Worm (Caenorhabditis elegans) whole organism, mixed stage, embryonic: Measurements from ENCODE around the gene C44B7.5.

ENCODE experiments used
- M03D4.4 ChIP-seq: sonication (generic microtip); optimal IDR thresholded peaks from 2 replicates; lab custom pipeline; 2017; ENCODE audit warnings: mild to moderate bottlenecking, missing genetic modification characterization, missing compliant biosample characterization
- bed-3 ChIP-seq: fragments of 200-800 bp; sonication (Bioruptor generic); optimal IDR thresholded peaks from 3 replicates; lab custom pipeline; 2018; ENCODE audit warnings: mild to moderate bottlenecking, missing genetic modification characterization, moderate library complexity, missing compliant biosample characterization
- drap-1 ChIP-seq: fragments of 200-800 bp; sonication (Bioruptor generic); optimal IDR thresholded peaks from 3 replicates; lab custom pipeline; 2018; ENCODE audit warnings: mild to moderate bottlenecking, missing genetic modification characterization, missing compliant biosample characterization
- elt-1 ChIP-seq: sonication (generic microtip); optimal IDR thresholded peaks from 2 replicates; lab custom pipeline; 2017; ENCODE audit warnings: missing genetic modification characterization, mild to moderate bottlenecking, missing compliant biosample characterization, antibody characterized with exemption, moderate library complexity, borderline replicate concordance; ENCODE audit not compliant: insufficient read depth
- elt-3 ChIP-seq: fragments of 150-350 bp; optimal IDR thresholded peaks from 2 replicates; lab custom pipeline; 2014; ENCODE audit warnings: missing biosample characterization, missing genetic modification characterization
- lsy-2 ChIP-seq: fragments of 150-350 bp; optimal IDR thresholded peaks from 2 replicates; lab custom pipeline; 2014; ENCODE audit warnings: missing biosample characterization, missing genetic modification characterization
- mls-2 ChIP-seq: sonication (generic microtip); optimal IDR thresholded peaks from 2 replicates; lab custom pipeline; 2016; ENCODE audit warnings: mild to moderate bottlenecking, missing genetic modification characterization, moderate library complexity, missing compliant biosample characterization
- nhr-28 ChIP-seq: fragments of 150-350 bp; optimal IDR thresholded peaks from 2 replicates; lab custom pipeline; 2014; ENCODE audit warnings: missing biosample characterization, missing genetic modification characterization
- pha-4 ChIP-seq: fragments of 150-350 bp; optimal IDR thresholded peaks from 2 replicates; lab custom pipeline; 2018; ENCODE audit warnings: missing biosample characterization, missing genetic modification reagents, missing genetic modification characterization
- sptf-1 ChIP-seq: sonication (generic microtip); optimal IDR thresholded peaks from 2 replicates; lab custom pipeline; 2017; ENCODE audit warnings: mild to moderate bottlenecking, missing genetic modification characterization, moderate library complexity, missing compliant biosample characterization
- unc-120 ChIP-seq: sonication (generic microtip); optimal IDR thresholded peaks from 2 replicates; lab custom pipeline; 2017; ENCODE audit warnings: missing genetic modification characterization, missing compliant biosample characterization; ENCODE audit not compliant: poor library complexity, severe bottlenecking
- unc-62 ChIP-seq: fragments of 150-350 bp; optimal IDR thresholded peaks from 2 replicates; lab custom pipeline; 2014; ENCODE audit warnings: missing biosample characterization, missing genetic modification reagents, missing genetic modification characterization

- TF ChIP-seq M03D4.4 (tag; lab: Kevin White, UChicago) = no peak
- no peak for TF ChIP-seq unc-62
- no peak for TF ChIP-seq sptf-1 (tag; lab: Kevin White, UChicago)
- TF ChIP-seq unc-120 = no peak
- TF ChIP-seq elt-3 (tag; lab: Kevin White, UChicago) = no peak
- no peak for TF ChIP-seq nhr-28
- no peak for TF ChIP-seq elt-1 (tag; lab: Kevin White, UChicago)
- TF ChIP-seq mls-2 = no peak
- no peak for TF ChIP-seq lsy-2 (tag; lab: Kevin White, UChicago)
- no peak for TF ChIP-seq drap-1 (GFP tag; lab: Kevin White, UChicago)
- TF ChIP-seq bed-3 = no peak
- TF ChIP-seq pha-4 (tag; lab: Kevin White, UChicago) = no peak
Measured at ce11 chrII:6845006-6845459, 27.4 kb downstream of the C44B7.5 start.
